Worm (Caenorhabditis elegans) whole organism, L1 larva: Measurements from ENCODE around the gene flh-3.
"Not testable (repeated sequence)": the region's sequence is repeated elsewhere in the genome, so short reads cannot be mapped to it uniquely, and the experiment has no call there.

Source experiments
- C16A3.4 ChIP-seq: fragments of 150-350 bp; optimal IDR thresholded peaks from 2 replicates; lab custom pipeline; 2014; ENCODE audit warnings: missing biosample characterization, missing genetic modification characterization
- blmp-1 ChIP-seq: fragments of 150-350 bp; optimal IDR thresholded peaks from 2 replicates; lab custom pipeline; 2014; ENCODE audit warnings: missing biosample characterization, missing genetic modification characterization
- ceh-63 ChIP-seq: fragments of 200-800 bp; sonication (Bioruptor generic); optimal IDR thresholded peaks from 2 replicates; lab custom pipeline; 2018; ENCODE audit warnings: mild to moderate bottlenecking, missing genetic modification characterization, missing compliant biosample characterization
- ceh-82 ChIP-seq, 3 experiments: fragments of 150-350 bp in 1 of 3; sonication (generic microtip) in 2 of 3; optimal IDR thresholded peaks; 2 replicates each; lab custom pipeline; 2014 to 2017; ENCODE audit warnings: missing biosample characterization in 3 of 3, missing genetic modification characterization in 3 of 3
- dpl-1 ChIP-seq, 3 experiments: fragments of 150-350 bp in 2 of 3; sonication (generic microtip) in 1 of 3; optimal IDR thresholded peaks; 2 replicates each; lab custom pipeline; 2014 to 2017; ENCODE audit warnings: missing biosample characterization in 3 of 3, missing genetic modification characterization in 3 of 3, missing genetic modification reagents in 3 of 3
- dsc-1 ChIP-seq: sonication (generic microtip); optimal IDR thresholded peaks from 2 replicates; lab custom pipeline; 2016; ENCODE audit warnings: mild to moderate bottlenecking, missing genetic modification characterization, missing compliant biosample characterization
- efl-1 ChIP-seq, 4 experiments: fragments of 150-350 bp; optimal IDR thresholded peaks in 3 of 4; peaks in 1 of 4; 1 replicate in 1 of 4; 2 replicates in 3 of 4; lab custom pipeline; 2014; ENCODE audit warnings: missing biosample characterization in 2 of 4, missing genetic modification characterization in 2 of 4, missing genetic modification reagents in 2 of 4
- egl-13 ChIP-seq: sonication (generic microtip); optimal IDR thresholded peaks from 2 replicates; lab custom pipeline; 2016; ENCODE audit warnings: missing genotype, missing genetic modification reagents, missing genetic modification characterization, missing compliant biosample characterization
- elt-2 ChIP-seq: sonication (generic microtip); optimal IDR thresholded peaks from 2 replicates; lab custom pipeline; 2016; ENCODE audit warnings: missing genetic modification characterization, mild to moderate bottlenecking, inconsistent platforms, missing compliant biosample characterization, missing genetic modification reagents
- elt-3 ChIP-seq, 6 experiments: fragments of 150-350 bp in 1 of 6; sonication (generic microtip); optimal IDR thresholded peaks; 2 replicates each; lab custom pipeline; 2017 to 2018; ENCODE audit warnings: missing biosample characterization in 6 of 6, missing genetic modification characterization in 6 of 6, inconsistent platforms in 1 of 6
- ets-5 ChIP-seq: fragments of 200-800 bp; sonication (Bioruptor generic); IDR thresholded peaks from 2 replicates; pipeline ENCODE4 v1.3.6; 2022; ENCODE audit warnings: missing genetic modification characterization, missing compliant biosample characterization
- fos-1 ChIP-seq: fragments of 150-350 bp; optimal IDR thresholded peaks from 2 replicates; lab custom pipeline; 2014; ENCODE audit warnings: missing biosample characterization, missing genetic modification characterization
- hlh-4 ChIP-seq: sonication (generic microtip); optimal IDR thresholded peaks from 2 replicates; lab custom pipeline; 2016; ENCODE audit warnings: mild to moderate bottlenecking, missing genetic modification characterization, missing compliant biosample characterization
- lin-14 ChIP-seq: fragments of 200-800 bp; sonication (Bioruptor generic); optimal IDR thresholded peaks from 2 replicates; lab custom pipeline; 2018; ENCODE audit warnings: mild to moderate bottlenecking, missing genetic modification characterization, moderate library complexity, missing compliant biosample characterization
- lin-35 ChIP-seq, 2 experiments: fragments of 150-350 bp; optimal IDR thresholded peaks; 2 replicates each; lab custom pipeline; 2014; ENCODE audit warnings: missing biosample characterization in 2 of 2, missing genetic modification characterization in 2 of 2, missing genetic modification reagents in 2 of 2
- lsy-2 ChIP-seq, 2 experiments: fragments of 150-350 bp; optimal IDR thresholded peaks; 2 replicates each; lab custom pipeline; 2014; ENCODE audit warnings: missing biosample characterization in 2 of 2, missing genetic modification characterization in 2 of 2
- mdl-1 ChIP-seq, 2 experiments: fragments of 150-350 bp; optimal IDR thresholded peaks; 2 replicates each; lab custom pipeline; 2014 to 2017; ENCODE audit warnings: missing biosample characterization in 2 of 2, missing genetic modification characterization in 2 of 2, inconsistent platforms in 1 of 2
- nhr-11 ChIP-seq: fragments of 150-350 bp; optimal IDR thresholded peaks from 2 replicates; lab custom pipeline; 2014; ENCODE audit warnings: missing biosample characterization, missing genetic modification characterization
- nhr-20 ChIP-seq: sonication (generic microtip); optimal IDR thresholded peaks from 2 replicates; lab custom pipeline; 2016; ENCODE audit warnings: mild to moderate bottlenecking, missing genetic modification characterization, missing compliant biosample characterization
- nhr-237 ChIP-seq: fragments of 150-350 bp; optimal IDR thresholded peaks from 2 replicates; lab custom pipeline; 2014; ENCODE audit warnings: missing biosample characterization, missing genetic modification characterization
- nhr-47 ChIP-seq: sonication (generic microtip); optimal IDR thresholded peaks from 2 replicates; lab custom pipeline; 2016; ENCODE audit warnings: mild to moderate bottlenecking, missing genetic modification characterization, moderate library complexity, missing compliant biosample characterization
- nhr-71 ChIP-seq: sonication (generic microtip); optimal IDR thresholded peaks from 2 replicates; lab custom pipeline; 2016; ENCODE audit warnings: mild to moderate bottlenecking, missing genetic modification characterization, moderate library complexity, missing compliant biosample characterization
- nhr-85 ChIP-seq: sonication (generic microtip); peaks from one replicate; lab custom pipeline; 2016; ENCODE audit warnings: missing genetic modification characterization, inconsistent platforms, missing compliant biosample characterization
- pqm-1 ChIP-seq: sonication (generic microtip); optimal IDR thresholded peaks from 3 replicates; lab custom pipeline; 2017; ENCODE audit warnings: missing biosample characterization, missing genetic modification characterization
- rnt-1 ChIP-seq: sonication (generic microtip); optimal IDR thresholded peaks from 2 replicates; lab custom pipeline; 2016; ENCODE audit warnings: mild to moderate bottlenecking, missing genetic modification characterization, moderate library complexity, missing compliant biosample characterization
- skn-1 ChIP-seq: fragments of 150-350 bp; optimal IDR thresholded peaks from 2 replicates; lab custom pipeline; 2014; ENCODE audit warnings: missing biosample characterization, missing genetic modification characterization
- snu-23 ChIP-seq: sonication (generic microtip); optimal IDR thresholded peaks from 2 replicates; lab custom pipeline; 2016; ENCODE audit warnings: missing genetic modification characterization, missing compliant biosample characterization
- swsn-7 ChIP-seq: sonication (generic microtip); optimal IDR thresholded peaks from 2 replicates; lab custom pipeline; 2016; ENCODE audit warnings: missing genetic modification characterization, missing compliant biosample characterization
- unc-130 ChIP-seq: fragments of 150-350 bp; optimal IDR thresholded peaks from 2 replicates; lab custom pipeline; 2017; ENCODE audit warnings: missing biosample characterization, missing genetic modification characterization, inconsistent platforms
- unc-86 ChIP-seq: sonication (generic microtip); optimal IDR thresholded peaks from 2 replicates; lab custom pipeline; 2016; ENCODE audit warnings: missing genetic modification characterization, missing compliant biosample characterization
- vab-15 ChIP-seq: sonication (generic microtip); optimal IDR thresholded peaks from 2 replicates; lab custom pipeline; 2017; ENCODE audit warnings: missing genotype, mild to moderate bottlenecking, missing genetic modification characterization, missing compliant biosample characterization
- xbp-1 ChIP-seq: sonication (generic microtip); optimal IDR thresholded peaks from 2 replicates; lab custom pipeline; 2016; ENCODE audit warnings: missing genetic modification characterization, missing compliant biosample characterization
- zag-1 ChIP-seq: fragments of 150-350 bp; optimal IDR thresholded peaks from 2 replicates; lab custom pipeline; 2014; ENCODE audit warnings: missing biosample characterization, missing genetic modification characterization
- zip-4 ChIP-seq: fragments of 200-800 bp; sonication (Bioruptor generic); optimal IDR thresholded peaks from 2 replicates; lab custom pipeline; 2018; ENCODE audit warnings: mild to moderate bottlenecking, missing genetic modification characterization, moderate library complexity, missing compliant biosample characterization

flh-3 gene

DNA sequence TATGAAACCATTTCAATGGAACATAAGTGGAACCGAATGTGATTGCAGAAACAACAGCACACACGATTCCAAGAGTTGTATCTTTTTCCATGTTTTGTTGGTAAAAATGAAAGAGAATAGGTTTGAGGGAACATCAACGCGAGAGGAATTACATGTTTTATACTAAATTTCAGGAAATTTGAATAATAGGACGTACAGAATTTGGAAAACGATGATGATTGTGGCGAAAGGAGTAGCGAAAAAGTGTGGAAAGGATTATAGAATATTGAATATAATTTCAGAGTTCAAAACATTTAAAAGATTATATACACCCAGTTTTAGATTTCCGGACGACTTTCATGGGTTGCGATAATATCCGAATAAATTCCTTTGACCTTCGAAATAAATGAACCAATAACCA is 39.1 kb downstream of the flh-3 start, which contains the start of gene F49C12.6:
TSS of gene F49C12.6 (minus strand) at position 101 of the 400 bp plus-strand sequence.
- TF ChIP-seq skn-1 (tag; lab: Kevin White, UChicago) (no peak), lsy-2 (tag; optimal IDR thresholded peaks at IDR 0.05; lab: Kevin White, UChicago) (no peak), nhr-11 (tag; lab: Kevin White, UChicago) (no peak), nhr-71 (tag; lab: Kevin White, UChicago) (no peak), zag-1 (tag; lab: Kevin White, UChicago) (no peak), fos-1 (tag; lab: Kevin White, UChicago) (no peak), nhr-47 (no peak), lin-35 (GFP tag; optimal IDR thresholded peaks at IDR 0.05; lab: Kevin White, UChicago) (no peak)

DNA sequence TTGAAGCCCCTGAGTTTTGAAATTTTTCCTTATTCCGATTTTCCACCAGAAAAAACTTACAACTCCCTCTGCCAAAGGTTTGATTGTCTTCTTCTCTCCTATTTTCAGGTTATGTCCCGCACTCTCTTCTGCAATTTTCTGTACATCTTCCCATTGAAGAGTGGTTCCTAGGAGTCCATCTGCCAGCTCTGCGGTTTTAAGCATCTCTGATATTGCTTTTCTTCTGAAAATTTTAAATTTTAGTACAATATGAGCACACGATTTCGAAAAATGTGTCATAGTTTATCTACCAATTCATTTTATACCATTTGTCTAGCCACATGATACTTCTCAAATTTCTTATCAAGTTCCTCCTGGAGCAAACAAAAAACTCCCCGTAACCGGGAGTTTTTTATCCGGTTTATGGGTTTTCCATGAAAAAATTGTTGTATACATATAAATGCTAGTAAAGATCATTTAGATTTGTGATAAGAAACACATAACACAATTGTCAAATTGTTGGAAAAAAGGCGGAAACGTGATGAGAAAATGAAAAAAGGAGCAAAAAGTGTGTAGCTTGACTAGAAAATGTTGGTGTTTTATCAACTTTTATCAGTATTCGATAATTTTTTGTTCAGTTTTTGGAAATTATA is 41.2 kb downstream of the flh-3 start:
- TF ChIP-seq nhr-20 (tag; lab: Kevin White, UChicago) (peak; percentile 7), efl-1 (optimal IDR thresholded peaks at IDR 0.05; lab: Kevin White, UChicago) (no peak), efl-1 (GFP tag; optimal IDR thresholded peaks at IDR 0.05 in 1 of 2; lab: Kevin White, UChicago) (peak in 1 of 2 experiments; percentile 75), ceh-63 (no peak), elt-3 (tag; optimal IDR thresholded peaks at IDR 0.05; lab: Kevin White, UChicago) (no peak), elt-2 (tag; lab: Kevin White, UChicago) (peak; percentile 90)

DNA sequence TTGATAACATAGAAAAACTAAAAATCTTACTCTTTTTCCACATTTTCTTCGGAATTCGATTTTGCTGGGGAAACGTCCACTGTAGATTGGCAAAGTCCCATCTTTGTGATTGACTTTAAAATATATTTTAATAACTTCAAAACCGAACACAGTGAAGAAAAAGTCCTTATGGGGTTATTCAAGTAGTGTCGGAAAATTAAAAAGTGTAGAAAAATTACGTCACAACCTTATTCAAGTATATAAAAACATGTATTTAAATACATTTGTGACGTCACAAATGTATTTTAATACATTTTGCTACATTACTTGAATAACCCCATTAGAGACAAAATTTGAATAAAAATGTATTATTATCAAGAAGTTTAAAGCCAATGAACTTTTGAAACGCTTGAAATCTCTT is 42.9 kb downstream of the flh-3 start, which contains the start of gene F49C12.7:
TSS of gene F49C12.7 (minus strand) at position 101 of the 400 bp plus-strand sequence.
- not testable (repeated sequence) for TF ChIP-seq ceh-82 (tag; optimal IDR thresholded peaks at IDR 0.05; lab: Kevin White, UChicago); egl-13 (tag; lab: Kevin White, UChicago); ets-5
- TF ChIP-seq, all 84 proteins: peak for 0; not testable (repeated sequence) for 84

DNA sequence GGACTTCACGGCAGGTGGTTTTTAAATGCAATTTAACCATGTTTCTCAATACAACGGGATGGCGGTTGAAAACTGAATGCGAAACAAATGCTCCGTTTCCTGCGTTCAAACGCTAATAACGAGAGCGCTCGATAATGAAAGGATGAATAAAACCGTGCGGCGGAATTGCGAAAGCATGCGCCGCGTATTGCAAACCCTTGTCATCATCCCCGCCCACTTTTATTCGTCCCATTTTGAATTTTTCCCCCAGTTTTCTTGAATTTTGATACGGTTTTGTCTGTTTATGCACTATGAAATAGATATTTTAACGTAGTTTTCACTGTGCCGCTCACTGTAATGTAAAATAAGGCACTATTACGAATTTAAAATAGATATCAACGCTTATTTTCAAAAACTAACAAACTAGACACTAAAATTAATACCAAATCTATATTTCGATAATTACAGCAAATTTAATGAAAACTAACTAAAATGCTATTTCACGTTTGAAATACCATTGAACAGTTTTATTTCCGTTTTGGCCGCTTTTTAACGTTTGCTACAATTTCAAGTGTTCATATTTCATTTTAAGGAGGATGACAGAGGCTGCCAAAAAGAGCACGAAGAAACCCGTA is 46.3 kb downstream of the flh-3 start, which contains the start of the genes F49C12.9 and rpn-7:
TSS of gene F49C12.9 (minus strand) at position 148 of the 614 bp plus-strand sequence.
TSS of gene rpn-7 (plus strand) at position 564 of the 614 bp plus-strand sequence.
- TF ChIP-seq efl-1 (optimal IDR thresholded peaks at IDR 0.05; lab: Kevin White, UChicago) (peak; percentile 52 to 58), efl-1 (GFP tag; optimal IDR thresholded peaks at IDR 0.05 in 1 of 2; lab: Kevin White, UChicago) (peak; percentile 36 to 94), nhr-237 (tag; lab: Kevin White, UChicago) (no peak), nhr-85 (tag; lab: Kevin White, UChicago) (peak; percentile 69), lsy-2 (tag; optimal IDR thresholded peaks at IDR 0.05; lab: Kevin White, UChicago) (peak in 1 of 2 experiments; percentile 39), ceh-82 (tag; optimal IDR thresholded peaks at IDR 0.05; lab: Kevin White, UChicago) (peak in 2 of 3 experiments; percentile 19 to 41), unc-130 (tag; lab: Kevin White, UChicago) (peak; percentile 61), lin-35 (GFP tag; optimal IDR thresholded peaks at IDR 0.05; lab: Kevin White, UChicago) (peak; percentile 30 to 53), snu-23 (GFP tag; lab: Kevin White, UChicago) (peak; percentile 47), nhr-20 (tag; lab: Kevin White, UChicago) (peak; percentile 30), elt-2 (tag; lab: Kevin White, UChicago) (peak; percentile 4), dsc-1 (tag; lab: Kevin White, UChicago) (peak; percentile 7), nhr-71 (tag; lab: Kevin White, UChicago) (peak; percentile 56), vab-15 (tag; lab: Kevin White, UChicago) (no peak), unc-86 (no peak), lin-14 (no peak), hlh-4 (tag; lab: Kevin White, UChicago) (no peak), xbp-1 (tag; lab: Kevin White, UChicago) (peak; percentile 36), blmp-1 (peak; percentile 25), dpl-1 (GFP tag; optimal IDR thresholded peaks at IDR 0.05; lab: Kevin White, UChicago) (peak; percentile 11 to 48 (median 47)), mdl-1 (tag; optimal IDR thresholded peaks at IDR 0.05; lab: Kevin White, UChicago) (peak in 1 of 2 experiments; percentile 20), zip-4 (GFP tag; lab: Kevin White, UChicago) (no peak), rnt-1 (tag; lab: Kevin White, UChicago) (peak; percentile 48), swsn-7 (tag; lab: Kevin White, UChicago) (peak; percentile 37), pqm-1 (no peak), nhr-47 (peak; percentile 37), skn-1 (tag; lab: Kevin White, UChicago) (peak; percentile 98), C16A3.4 (tag; lab: Kevin White, UChicago) (peak; percentile 45)
- TF ChIP-seq, all 84 proteins: peak for 20
